Fruit fly (Drosophila melanogaster): ENCODE data around the gene CG14442.

Gene CG14442

dm6 chrX:6673637-6674487 is 20.9 kb downstream of the CG14442 start, which contains the start of the genes CG3198 and Mcm6:
CG3198 (minus strand) TSS chrX:6673973.
Mcm6 (plus strand) TSS chrX:6674387.
- TF ChIP-seq CG8478 (optimal IDR thresholded peaks at IDR 0.05) (no peak), CTCF (optimal IDR thresholded peaks at IDR 0.05) (no peak)

DNA sequence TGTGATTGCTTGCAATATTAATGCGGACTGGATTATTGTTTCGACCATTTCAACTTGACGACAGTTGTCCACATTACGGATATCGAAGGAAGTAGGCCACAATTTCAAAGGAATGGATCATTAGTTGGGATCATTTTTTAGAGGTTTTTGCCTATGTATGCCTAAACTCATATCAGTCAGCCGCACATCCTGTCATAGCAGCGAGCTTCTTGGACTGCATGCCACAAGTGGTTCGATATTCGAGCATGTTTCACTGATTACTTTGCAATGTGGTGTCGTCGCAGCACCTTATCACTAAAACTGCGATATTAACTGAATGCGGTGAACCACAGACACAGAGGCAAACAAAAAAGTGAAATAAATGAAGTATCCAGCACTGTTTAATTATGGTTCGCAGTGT is 30.8 kb downstream of the CG14442 start:
- TF ChIP-seq CTCF (optimal IDR thresholded peaks at IDR 0.05) (no peak), CG8478 (optimal IDR thresholded peaks at IDR 0.05) (no peak)

- no peak for TF ChIP-seq CG8478 (optimal IDR thresholded peaks at IDR 0.05)
- TF ChIP-seq CTCF (optimal IDR thresholded peaks at IDR 0.05): no peak
Measured at dm6 chrX:6662876-6663551, 31.8 kb downstream of the CG14442 start.

DNA sequence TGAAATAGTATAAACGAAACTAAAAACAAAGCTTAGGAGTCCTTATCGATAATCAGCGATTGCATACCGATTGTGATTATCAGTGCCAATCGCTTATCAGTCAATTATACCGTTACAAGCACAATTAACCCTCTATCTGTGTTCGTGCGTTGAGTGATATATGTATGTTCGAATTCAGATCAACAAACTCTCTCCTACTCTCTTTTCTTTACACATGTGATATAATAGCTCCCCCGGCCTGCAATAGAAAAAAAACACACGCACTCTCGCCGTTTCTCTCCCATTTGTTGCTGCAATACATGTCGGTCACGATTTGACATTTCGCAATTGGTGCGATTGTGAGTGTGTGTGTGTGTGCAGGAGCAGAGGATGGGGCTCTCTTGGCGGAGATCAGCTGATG is 32.4 kb downstream of the CG14442 start:
- TF ChIP-seq CTCF (optimal IDR thresholded peaks at IDR 0.05) (no peak), CG8478 (optimal IDR thresholded peaks at IDR 0.05) (no peak)

DNA sequence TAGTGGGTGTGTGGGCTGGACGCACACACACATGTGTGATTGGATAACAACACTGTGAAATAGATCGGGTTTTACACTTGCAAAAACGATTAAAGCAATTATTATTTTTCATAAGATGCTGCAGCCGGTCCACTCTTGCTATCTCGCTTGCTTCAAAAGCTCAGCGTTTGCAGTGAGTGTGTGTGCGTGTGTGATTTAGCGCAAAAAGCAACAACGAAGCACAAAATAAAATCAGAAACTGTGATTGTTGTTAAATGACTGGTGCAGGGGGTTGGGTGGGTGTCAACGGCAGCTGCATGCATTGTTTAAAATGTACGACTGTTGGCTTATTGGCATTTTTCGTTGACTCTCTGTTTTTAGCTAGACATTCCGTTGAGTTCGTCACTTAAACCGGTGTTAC is 32.9 kb downstream of the CG14442 start:
- no peak for TF ChIP-seq CG8478 (optimal IDR thresholded peaks at IDR 0.05)
- no peak for TF ChIP-seq CTCF (optimal IDR thresholded peaks at IDR 0.05)

DNA sequence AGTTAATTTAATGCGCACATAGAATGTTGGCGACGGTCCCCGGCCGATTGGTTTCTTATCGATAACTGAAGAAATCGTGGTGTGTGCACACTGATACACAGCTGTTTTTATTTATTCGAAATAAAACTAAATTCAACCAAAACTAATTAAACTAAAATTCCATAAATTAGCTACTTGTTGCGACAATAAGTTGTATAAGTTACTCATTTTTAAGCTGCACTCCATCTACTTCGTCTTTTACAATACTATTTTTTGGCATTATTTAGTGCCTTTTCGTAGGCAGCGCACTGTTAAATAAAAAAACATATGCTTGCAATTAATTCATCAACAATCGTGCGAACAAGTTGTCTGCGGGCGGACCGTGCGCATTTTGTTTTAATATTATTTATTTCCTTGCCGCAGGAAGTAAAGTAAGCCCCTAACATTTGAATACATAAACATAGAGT is 33.4 kb downstream of the CG14442 start, which contains the start of the genes CG3224 and Ctr1A:
CG3224 (minus strand) TSS at position 71 of the 446 bp plus-strand sequence.
Ctr1A (plus strand) TSS at position 256 of the 446 bp plus-strand sequence.
- TF ChIP-seq CG8478 (optimal IDR thresholded peaks at IDR 0.05) (no peak), CTCF (optimal IDR thresholded peaks at IDR 0.05) (no peak)

- TF ChIP-seq CTCF (optimal IDR thresholded peaks at IDR 0.05) (no peak), CG8478 (optimal IDR thresholded peaks at IDR 0.05) (no peak)
Measured at dm6 chrX:6659919-6660318, 34.9 kb downstream of the CG14442 start.

DNA sequence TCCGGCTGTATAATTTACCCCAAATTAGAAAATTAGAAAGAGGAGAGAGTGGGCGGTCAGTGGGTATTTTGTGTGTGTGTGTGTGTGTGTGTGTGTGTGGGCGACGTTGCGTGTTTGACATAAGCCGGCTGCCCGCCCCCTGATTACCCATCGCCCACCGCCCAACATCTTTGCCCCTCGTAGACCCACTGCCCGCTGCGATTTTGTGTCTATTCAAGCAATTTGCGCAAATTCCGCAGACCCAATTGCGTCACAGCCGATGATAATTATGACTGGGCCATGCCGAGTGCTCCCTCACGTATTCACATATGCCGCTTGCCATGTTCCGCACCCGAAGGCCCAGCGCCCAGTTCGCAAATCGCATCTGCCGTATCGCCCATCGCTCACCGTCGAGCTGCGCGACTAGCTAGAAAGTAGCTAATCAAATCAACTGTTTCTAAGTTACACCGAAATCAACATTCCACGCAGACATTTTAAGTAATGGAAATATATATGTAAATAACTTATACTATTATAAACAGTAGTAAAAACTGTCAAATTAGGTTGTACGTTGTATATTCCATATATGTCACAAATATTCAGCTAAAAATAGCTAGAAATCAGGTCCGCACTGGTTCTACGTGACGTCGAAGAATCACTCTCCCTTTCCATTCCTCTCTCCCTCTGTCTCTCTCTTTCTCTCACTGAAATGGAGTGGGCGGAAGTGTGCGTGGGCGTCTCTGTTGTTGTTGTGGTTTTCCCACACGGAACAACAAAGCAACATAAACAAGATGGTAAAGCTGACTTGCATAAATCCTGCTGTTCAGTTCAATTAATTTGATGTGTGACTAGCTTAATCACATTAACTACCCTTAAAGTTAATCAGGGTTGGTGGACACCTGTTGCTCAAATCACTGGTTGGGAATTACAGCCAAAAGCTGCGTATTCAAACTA is 37.9 kb downstream of the CG14442 start:
- no peak for TF ChIP-seq CG8478 (optimal IDR thresholded peaks at IDR 0.05)
- TF ChIP-seq CTCF (optimal IDR thresholded peaks at IDR 0.05): no peak

dm6 chrX:6656023-6656594 is 38.7 kb downstream of the CG14442 start:
- TF ChIP-seq CTCF (optimal IDR thresholded peaks at IDR 0.05): no peak
- no peak for TF ChIP-seq CG8478 (optimal IDR thresholded peaks at IDR 0.05)

DNA sequence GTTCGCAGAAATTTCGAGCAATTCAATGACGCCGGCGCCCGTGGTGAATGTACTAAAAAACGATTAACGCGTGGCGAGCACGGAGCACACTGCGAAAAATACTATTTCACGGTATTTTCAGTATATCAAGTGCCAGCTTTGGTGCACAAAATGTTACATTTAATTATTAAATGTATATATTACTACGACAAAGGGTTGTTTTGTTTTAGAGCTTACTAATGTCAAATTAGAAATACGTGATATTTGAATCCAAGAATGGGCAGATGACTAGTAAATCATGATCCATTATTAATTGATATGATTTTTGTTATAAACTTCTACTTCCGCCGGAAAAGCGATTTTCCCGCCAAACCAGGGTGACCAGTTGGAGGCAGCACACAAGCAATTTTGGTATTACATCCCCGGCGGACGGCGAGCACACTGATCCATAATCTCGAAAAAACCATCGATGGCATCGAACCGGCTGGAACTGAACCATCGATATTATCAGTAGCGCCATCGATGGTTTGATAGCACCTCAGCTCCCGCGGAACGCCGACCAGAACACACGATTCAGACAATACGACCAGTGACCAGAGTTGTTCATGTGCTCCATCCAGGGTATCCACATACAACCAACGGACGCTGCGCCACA is 40.5 kb downstream of the CG14442 start, which contains the start of the genes CG3226 and Cdc7:
CG3226 (minus strand) TSS at position 51 of the 634 bp plus-strand sequence.
Cdc7 (plus strand) TSS at position 344 of the 634 bp plus-strand sequence.
- TF ChIP-seq CG8478 (optimal IDR thresholded peaks at IDR 0.05) (no peak), CTCF (optimal IDR thresholded peaks at IDR 0.05) (peak in 1 of 2 experiments; percentile 39)

DNA sequence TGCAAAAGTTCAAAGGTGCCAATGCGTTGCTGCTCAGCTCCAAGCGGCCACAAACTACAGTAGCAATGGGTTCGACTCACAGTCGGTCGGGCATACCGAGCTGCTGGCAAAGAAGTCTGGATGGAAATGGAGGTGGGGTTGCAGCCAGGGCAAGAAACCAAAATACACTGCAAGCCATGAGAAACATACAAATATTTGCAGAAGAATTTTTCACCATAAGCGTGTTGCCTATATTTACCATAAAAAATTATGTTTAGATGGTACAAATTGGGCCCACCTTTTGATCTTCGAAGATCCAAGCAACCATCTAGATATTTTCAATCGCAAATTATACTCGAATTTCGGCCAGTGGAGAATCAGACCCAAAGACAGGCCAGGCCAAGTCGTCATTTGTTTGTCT is 48.0 kb downstream of the CG14442 start:
- TF ChIP-seq CTCF (optimal IDR thresholded peaks at IDR 0.05) (no peak), CG8478 (optimal IDR thresholded peaks at IDR 0.05) (no peak)

DNA sequence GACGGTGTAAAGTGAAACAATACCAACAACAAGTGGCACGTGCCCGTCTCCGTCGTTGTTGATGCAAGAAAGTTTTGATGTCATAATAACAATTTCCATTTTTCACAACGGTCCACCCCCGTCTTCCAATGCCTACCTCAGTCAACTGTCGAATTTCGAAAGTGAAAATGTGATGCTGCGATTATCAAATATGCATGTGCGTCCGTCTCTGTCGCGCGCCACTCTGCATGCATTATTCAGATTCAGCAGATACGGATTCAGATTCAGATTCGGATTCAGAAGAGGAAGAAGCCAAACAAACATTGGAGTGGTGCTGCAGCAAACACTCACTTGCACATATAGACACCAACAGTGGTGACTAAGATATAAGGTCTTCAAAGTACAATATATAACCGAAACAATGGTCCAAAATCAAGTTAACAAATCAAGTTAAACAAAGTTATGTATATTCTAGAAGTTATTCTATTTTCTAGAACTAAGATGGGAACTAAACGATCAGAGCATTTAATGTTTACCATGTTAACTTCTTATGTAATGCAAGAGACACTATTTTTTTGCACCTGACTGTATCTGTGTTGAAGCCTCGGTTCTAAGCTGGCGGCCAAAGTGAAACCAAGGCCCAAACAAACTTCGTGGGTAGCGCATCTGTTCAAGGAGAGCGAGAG is 52.1 kb downstream of the CG14442 start:
- TF ChIP-seq CTCF (optimal IDR thresholded peaks at IDR 0.05) (no peak), CG8478 (optimal IDR thresholded peaks at IDR 0.05) (no peak)

DNA sequence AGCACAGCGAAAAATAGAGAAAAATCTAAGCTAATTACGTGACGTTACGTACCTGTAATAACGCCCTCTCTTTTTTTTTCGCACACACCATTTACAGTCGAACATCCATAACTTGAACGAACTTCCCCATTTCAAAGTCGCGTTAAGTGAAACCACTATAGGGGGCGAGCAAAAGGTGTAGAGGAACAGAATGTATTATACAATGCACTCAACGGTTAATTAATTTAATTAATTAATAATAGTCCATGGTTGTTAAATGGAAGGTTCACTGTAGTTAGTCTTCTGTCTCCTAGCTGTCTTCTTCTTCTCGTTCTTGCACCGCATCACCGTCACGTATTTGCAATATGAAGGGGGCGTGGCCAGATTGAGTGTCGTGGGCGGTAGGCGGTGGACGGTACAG is 53.2 kb downstream of the CG14442 start:
- no peak for TF ChIP-seq CTCF (optimal IDR thresholded peaks at IDR 0.05)
- no peak for TF ChIP-seq CG8478 (optimal IDR thresholded peaks at IDR 0.05)

All from S2 (cell line).